Fruit fly (Drosophila melanogaster) whole organism, prepupa: ENCODE measurements around the gene CG42750.

Source experiments
- CG11902 ChIP-seq: fragments of 200-800 bp; sonication (Bioruptor generic); optimal IDR thresholded peaks from 3 replicates; lab custom pipeline; 2016; ENCODE audit warnings: missing biosample characterization, missing genetic modification characterization
- CG15336 ChIP-seq: fragments of 200-800 bp; sonication (Bioruptor generic); IDR thresholded peaks from 2 replicates; pipeline ENCODE4 v1.3.6; 2022; ENCODE audit warnings: missing biosample characterization, missing genetic modification characterization
- CG16779 ChIP-seq: fragments of 200-800 bp; sonication (Bioruptor generic); optimal IDR thresholded peaks from 3 replicates; lab custom pipeline; 2017; ENCODE audit warnings: missing biosample characterization, mild to moderate bottlenecking, missing genetic modification characterization
- CG31627 ChIP-seq: fragments of 200-800 bp; sonication (Bioruptor generic); optimal IDR thresholded peaks from 3 replicates; lab custom pipeline; 2016; ENCODE audit warnings: missing biosample characterization, missing genetic modification characterization
- CG6792 ChIP-seq: fragments of 200-800 bp; sonication (Bioruptor generic); optimal IDR thresholded peaks from 3 replicates; lab custom pipeline; 2016; ENCODE audit warnings: missing biosample characterization, missing genetic modification characterization
- CG6854 ChIP-seq: fragments of 200-800 bp; sonication (Bioruptor generic); optimal IDR thresholded peaks from 2 replicates; lab custom pipeline; 2017; ENCODE audit warnings: missing biosample characterization, mild to moderate bottlenecking, missing genetic modification characterization
- Hr38 ChIP-seq: sonication (Bioruptor generic); optimal IDR thresholded peaks from 2 replicates; lab custom pipeline; 2016; ENCODE audit warnings: missing biosample characterization, missing genetic modification characterization
- Hr4 ChIP-seq: fragments of 200-800 bp; sonication (Bioruptor generic); optimal IDR thresholded peaks from 3 replicates; lab custom pipeline; 2016; ENCODE audit warnings: missing biosample characterization, missing genetic modification characterization
- OdsH ChIP-seq: fragments of 200-800 bp; sonication (Bioruptor generic); optimal IDR thresholded peaks from 3 replicates; lab custom pipeline; 2016; ENCODE audit warnings: missing biosample characterization, missing genetic modification characterization
- dac ChIP-seq: fragments of 200-800 bp; sonication (Bioruptor generic); optimal IDR thresholded peaks from 2 replicates; lab custom pipeline; 2017; ENCODE audit warnings: missing biosample characterization, mild to moderate bottlenecking, missing genetic modification characterization
- dsx ChIP-seq: fragments of 200-800 bp; optimal IDR thresholded peaks from 3 replicates; lab custom pipeline; 2019; ENCODE audit warnings: missing biosample characterization, mild to moderate bottlenecking, missing genetic modification characterization, moderate library complexity; ENCODE audit not compliant: poor library complexity, severe bottlenecking
- esn ChIP-seq: fragments of 200-800 bp; sonication (Bioruptor generic); optimal IDR thresholded peaks from 2 replicates; lab custom pipeline; 2016; ENCODE audit warnings: missing biosample characterization, mild to moderate bottlenecking, missing genetic modification characterization, moderate library complexity
- fd59A ChIP-seq: fragments of 200-800 bp; sonication (Bioruptor generic); optimal IDR thresholded peaks from 2 replicates; lab custom pipeline; 2017; ENCODE audit warnings: missing biosample characterization, mild to moderate bottlenecking, missing genetic modification characterization, missing genetic modification reagents
- topi ChIP-seq: fragments of 200-800 bp; sonication (Bioruptor generic); optimal IDR thresholded peaks from 3 replicates; lab custom pipeline; 2016; ENCODE audit warnings: missing biosample characterization, missing genetic modification characterization

- TF ChIP-seq CG11902 (no peak), CG31627 (no peak), CG6792 (GFP tag; lab: Kevin White, UChicago) (no peak), CG16779 (no peak), Hr4 (GFP tag; lab: Kevin White, UChicago) (no peak), OdsH (GFP tag; lab: Kevin White, UChicago) (no peak), dsx (GFP tag; lab: Kevin White, UChicago) (no peak), fd59A (GFP tag; lab: Kevin White, UChicago) (no peak), CG6854 (GFP tag; lab: Kevin White, UChicago) (no peak), esn (GFP tag; lab: Kevin White, UChicago) (no peak), Hr38 (GFP tag; lab: Kevin White, UChicago) (no peak), dac (GFP tag; lab: Kevin White, UChicago) (no peak), topi (GFP tag; lab: Kevin White, UChicago) (no peak), CG15336 (GFP tag; lab: Robert Waterston, UW) (no peak)
Observed at dm6 chr2L:18307823-18308222, 32.3 kb upstream of the CG42750 start.
